Fruit fly (Drosophila melanogaster) whole organism, embryonic: ENCODE results near the gene mbm.

Source experiments
- B-H2 ChIP-seq: fragments of 200-800 bp; sonication (Bioruptor generic); optimal IDR thresholded peaks from 2 replicates; lab custom pipeline; 2018; ENCODE audit warnings: missing biosample characterization, mild to moderate bottlenecking, missing genetic modification characterization
- BtbVII ChIP-seq: fragments of 200-800 bp; sonication (Bioruptor generic); optimal IDR thresholded peaks from 3 replicates; lab custom pipeline; 2017; ENCODE audit warnings: missing biosample characterization, mild to moderate bottlenecking, missing genetic modification characterization
- C15 ChIP-seq: fragments of 200-800 bp; sonication (Bioruptor generic); IDR thresholded peaks from 3 replicates; pipeline ENCODE4 v1.3.6; 2022; ENCODE audit warnings: missing biosample characterization, missing genetic modification characterization
- CG10431 ChIP-seq: fragments of 200-800 bp; sonication (Bioruptor generic); optimal IDR thresholded peaks from 3 replicates; lab custom pipeline; 2018; ENCODE audit warnings: missing biosample characterization, mild to moderate bottlenecking, missing genetic modification characterization
- CG10462 ChIP-seq: fragments of 200-800 bp; sonication (Bioruptor generic); optimal IDR thresholded peaks from 2 replicates; lab custom pipeline; 2016; ENCODE audit warnings: missing biosample characterization, missing genetic modification characterization
- CG11398 ChIP-seq: fragments of 200-800 bp; sonication (Bioruptor generic); optimal IDR thresholded peaks from 2 replicates; lab custom pipeline; 2016; ENCODE audit warnings: missing biosample characterization, missing genetic modification characterization
- CG12104 ChIP-seq: fragments of 200-800 bp; sonication (Bioruptor generic); optimal IDR thresholded peaks from 3 replicates; lab custom pipeline; 2016; ENCODE audit warnings: missing biosample characterization, missing genetic modification characterization
- CG12155 ChIP-seq: fragments of 200-800 bp; sonication (Bioruptor generic); optimal IDR thresholded peaks from 3 replicates; lab custom pipeline; 2016; ENCODE audit warnings: missing biosample characterization, missing genetic modification characterization
- CG13296 ChIP-seq: fragments of 200-800 bp; sonication (Bioruptor generic); optimal IDR thresholded peaks from 3 replicates; lab custom pipeline; 2018; ENCODE audit warnings: missing biosample characterization, mild to moderate bottlenecking, missing genetic modification characterization
- CG13624 ChIP-seq: fragments of 200-800 bp; sonication (Bioruptor generic); optimal IDR thresholded peaks from 2 replicates; lab custom pipeline; 2016; ENCODE audit warnings: missing biosample characterization, missing genetic modification characterization
- CG13894 ChIP-seq: fragments of 200-800 bp; sonication (Bioruptor generic); optimal IDR thresholded peaks from 3 replicates; lab custom pipeline; 2018; ENCODE audit warnings: missing biosample characterization, mild to moderate bottlenecking, missing genetic modification characterization, moderate library complexity
- CG14014 ChIP-seq: fragments of 200-800 bp; sonication (Bioruptor generic); IDR thresholded peaks from 2 replicates; pipeline ENCODE4 v1.3.6; 2022; ENCODE audit warnings: missing biosample characterization, missing genetic modification characterization
- CG15479 ChIP-seq: fragments of 200-800 bp; sonication (Bioruptor generic); optimal IDR thresholded peaks from 3 replicates; lab custom pipeline; 2019; ENCODE audit warnings: missing biosample characterization, mild to moderate bottlenecking, missing genetic modification characterization, moderate library complexity
- CG15514 ChIP-seq: fragments of 200-800 bp; sonication (Bioruptor generic); optimal IDR thresholded peaks from 3 replicates; lab custom pipeline; 2017; ENCODE audit warnings: missing biosample characterization, missing genetic modification characterization, mild to moderate bottlenecking, moderate library complexity, missing genetic modification reagents
- CG17612 ChIP-seq: fragments of 200-800 bp; sonication (Bioruptor generic); IDR thresholded peaks from 2 replicates; pipeline ENCODE4 v1.3.6; 2022; ENCODE audit warnings: missing biosample characterization, missing genetic modification characterization
- CG18262 ChIP-seq: fragments of 200-800 bp; optimal IDR thresholded peaks from 3 replicates; lab custom pipeline; 2019; ENCODE audit warnings: missing biosample characterization, mild to moderate bottlenecking, missing genetic modification characterization, moderate library complexity
- CG32772 ChIP-seq: fragments of 200-800 bp; sonication (Bioruptor generic); IDR thresholded peaks from 2 replicates; pipeline ENCODE4 v1.3.6; 2022; ENCODE audit warnings: missing biosample characterization, missing genetic modification characterization
- CG34422 ChIP-seq: fragments of 200-800 bp; sonication (Bioruptor generic); IDR thresholded peaks from 3 replicates; pipeline ENCODE4 v1.3.6; 2022; ENCODE audit warnings: missing biosample characterization, missing genetic modification characterization
- CG3838 ChIP-seq: fragments of 200-800 bp; sonication (Bioruptor generic); optimal IDR thresholded peaks from 3 replicates; lab custom pipeline; 2016; ENCODE audit warnings: missing biosample characterization, missing genetic modification characterization
- CG4282 ChIP-seq: fragments of 200-800 bp; sonication (Bioruptor generic); optimal IDR thresholded peaks from 2 replicates; lab custom pipeline; 2016; ENCODE audit warnings: missing biosample characterization, missing genetic modification characterization
- CG7745 ChIP-seq: fragments of 200-800 bp; sonication (Bioruptor generic); optimal IDR thresholded peaks from 2 replicates; lab custom pipeline; 2018; ENCODE audit warnings: missing biosample characterization, mild to moderate bottlenecking, missing genetic modification characterization, moderate library complexity
- CG7786 ChIP-seq: fragments of 200-800 bp; sonication (Bioruptor generic); optimal IDR thresholded peaks from 2 replicates; lab custom pipeline; 2016; ENCODE audit warnings: missing biosample characterization, missing genetic modification characterization
- CG7963 ChIP-seq: fragments of 200-800 bp; sonication (Bioruptor generic); IDR thresholded peaks from 3 replicates; pipeline ENCODE4 v1.3.6; 2022; ENCODE audit warnings: missing biosample characterization, missing genetic modification characterization; ENCODE audit not compliant: partially characterized antibody
- CoRest ChIP-seq: fragments of 200-800 bp; sonication (Bioruptor generic); optimal IDR thresholded peaks from 3 replicates; lab custom pipeline; 2018; ENCODE audit warnings: missing biosample characterization, mild to moderate bottlenecking, missing genetic modification characterization, moderate library complexity
- CrebB ChIP-seq: fragments of 200-800 bp; sonication (Bioruptor generic); optimal IDR thresholded peaks from 3 replicates; lab custom pipeline; 2018; ENCODE audit warnings: missing biosample characterization, mild to moderate bottlenecking, missing genetic modification characterization
- Deaf1 ChIP-seq: fragments of 200-800 bp; optimal IDR thresholded peaks from 3 replicates; lab custom pipeline; 2019; ENCODE audit warnings: missing biosample characterization, mild to moderate bottlenecking, missing genetic modification characterization, moderate library complexity
- HHEX ChIP-seq: fragments of 200-800 bp; sonication (Bioruptor generic); optimal IDR thresholded peaks from 3 replicates; lab custom pipeline; 2017; ENCODE audit warnings: missing biosample characterization, mild to moderate bottlenecking, missing genetic modification characterization, missing genetic modification reagents
- HLHmδ ChIP-seq: fragments of 200-800 bp; sonication (Bioruptor generic); optimal IDR thresholded peaks from 2 replicates; lab custom pipeline; 2018; ENCODE audit warnings: missing biosample characterization, mild to moderate bottlenecking, missing genetic modification characterization, moderate library complexity
- Hmx ChIP-seq: fragments of 200-800 bp; sonication (Bioruptor generic); optimal IDR thresholded peaks from 2 replicates; lab custom pipeline; 2016; ENCODE audit warnings: missing biosample characterization, missing genetic modification characterization
- Hr3 ChIP-seq: fragments of 200-800 bp; sonication (Bioruptor generic); optimal IDR thresholded peaks from 3 replicates; lab custom pipeline; 2016; ENCODE audit warnings: missing biosample characterization, missing genetic modification characterization
- NC2α ChIP-seq: fragments of 200-800 bp; sonication (Bioruptor generic); optimal IDR thresholded peaks from 2 replicates; lab custom pipeline; 2016; ENCODE audit warnings: missing biosample characterization, missing genetic modification characterization
- abd-A ChIP-seq: fragments of 200-800 bp; sonication (Bioruptor generic); optimal IDR thresholded peaks from 3 replicates; lab custom pipeline; 2019; ENCODE audit warnings: missing biosample characterization, mild to moderate bottlenecking, missing genetic modification characterization, moderate library complexity
- bab2 ChIP-seq: fragments of 200-800 bp; sonication (Bioruptor generic); optimal IDR thresholded peaks from 2 replicates; lab custom pipeline; 2016; ENCODE audit warnings: missing biosample characterization, missing genetic modification characterization
- cato ChIP-seq: fragments of 200-800 bp; sonication (Bioruptor generic); optimal IDR thresholded peaks from 2 replicates; lab custom pipeline; 2016; ENCODE audit warnings: missing biosample characterization, missing genetic modification characterization, borderline replicate concordance
- cwo ChIP-seq: fragments of 200-800 bp; sonication (Bioruptor generic); optimal IDR thresholded peaks from 3 replicates; lab custom pipeline; 2017; ENCODE audit warnings: missing biosample characterization, missing genetic modification characterization, mild to moderate bottlenecking, moderate library complexity, missing genetic modification reagents
- dmrt99B ChIP-seq: fragments of 200-800 bp; sonication (Bioruptor generic); optimal IDR thresholded peaks from 2 replicates; lab custom pipeline; 2018; ENCODE audit warnings: missing biosample characterization, mild to moderate bottlenecking, missing genetic modification characterization, moderate library complexity
- en ChIP-seq: fragments of 200-800 bp; sonication (Bioruptor generic); optimal IDR thresholded peaks from 2 replicates; lab custom pipeline; 2016; ENCODE audit warnings: missing biosample characterization, missing genetic modification characterization
- kni ChIP-seq: fragments of 200-800 bp; sonication (Bioruptor generic); optimal IDR thresholded peaks from 3 replicates; lab custom pipeline; 2017; ENCODE audit warnings: mild to moderate bottlenecking, missing biosample characterization, missing genetic modification reagents, missing genetic modification characterization
- otp ChIP-seq: fragments of 200-800 bp; sonication (Bioruptor generic); IDR thresholded peaks from 3 replicates; pipeline ENCODE4, ENCODE4 v1.3.6; 2022; ENCODE audit warnings: missing biosample characterization, missing genetic modification characterization
- pfk ChIP-seq: fragments of 200-800 bp; sonication (Bioruptor generic); optimal IDR thresholded peaks from 2 replicates; lab custom pipeline; 2018; ENCODE audit warnings: missing biosample characterization, mild to moderate bottlenecking, missing genetic modification characterization, moderate library complexity
- pita ChIP-seq: fragments of 200-800 bp; sonication (Bioruptor generic); optimal IDR thresholded peaks from 2 replicates; lab custom pipeline; 2017; ENCODE audit warnings: missing biosample characterization, mild to moderate bottlenecking, missing genetic modification characterization
- prd ChIP-seq, 3 experiments: fragments of >200 bp in 2 of 3; fragments of 200-800 bp in 1 of 3; sonication (Bioruptor generic) in 1 of 3; optimal IDR thresholded peaks in 2 of 3; IDR thresholded peaks in 1 of 3; 2 replicates in 2 of 3; 3 replicates in 1 of 3; pipeline versions ENCODE4 v1.3.6 to Lab custom; 2017 to 2022; ENCODE audit warnings: missing biosample characterization in 1 of 3, missing genetic modification characterization in 1 of 3
- pzg ChIP-seq: fragments of 200-800 bp; sonication (Bioruptor generic); optimal IDR thresholded peaks from 3 replicates; lab custom pipeline; 2018; ENCODE audit warnings: missing biosample characterization, mild to moderate bottlenecking, missing genetic modification characterization, moderate library complexity
- sd ChIP-seq: fragments of 200-800 bp; sonication (Bioruptor generic); optimal IDR thresholded peaks from 3 replicates; lab custom pipeline; 2018; ENCODE audit warnings: missing biosample characterization, mild to moderate bottlenecking, missing genetic modification characterization, moderate library complexity
- sim ChIP-seq: fragments of 200-800 bp; sonication (Bioruptor generic); IDR thresholded peaks from 2 replicates; pipeline ENCODE4 v1.3.6; 2022; ENCODE audit warnings: missing biosample characterization, missing genetic modification characterization
- sna ChIP-seq: fragments of 200-800 bp; sonication (Bioruptor generic); IDR thresholded peaks from 2 replicates; pipeline ENCODE4 v1.3.6; 2022; ENCODE audit warnings: missing biosample characterization, missing genetic modification characterization; ENCODE audit not compliant: partially characterized antibody
- sug ChIP-seq: fragments of 200-800 bp; optimal IDR thresholded peaks from 2 replicates; lab custom pipeline; 2019; ENCODE audit warnings: missing biosample characterization, mild to moderate bottlenecking, missing genetic modification characterization, moderate library complexity
- tup ChIP-seq: fragments of 200-800 bp; sonication (Bioruptor generic); optimal IDR thresholded peaks from 2 replicates; lab custom pipeline; 2016; ENCODE audit warnings: missing biosample characterization, mild to moderate bottlenecking, missing genetic modification characterization, moderate library complexity
- zen2 ChIP-seq: fragments of 200-800 bp; sonication (Bioruptor generic); IDR thresholded peaks from 3 replicates; pipeline ENCODE4 v1.3.6; 2022; ENCODE audit warnings: missing biosample characterization, missing genetic modification characterization; ENCODE audit not compliant: partially characterized antibody

Gene mbm

dm6 chr2L:221939-222489, 51.5 kb downstream of the mbm start (continued):
- no peak for TF ChIP-seq prd (optimal IDR thresholded peaks at IDR 0.05; lab: Kevin White, UChicago)
- TF ChIP-seq prd (GFP tag; IDR thresholded peaks at IDR 0.05; lab: Robert Waterston, UW), result no peak
- TF ChIP-seq CG15479 (GFP tag; lab: Kevin White, UChicago), result peak; percentile 89
- TF ChIP-seq zen2 (GFP tag; lab: Robert Waterston, UW), result no peak; the same call in 2 of the 3 replicates
- no peak for TF ChIP-seq CG11398
- TF ChIP-seq NC2α (GFP tag; lab: Kevin White, UChicago), result peak; percentile 12
- no peak for TF ChIP-seq C15 (GFP tag; lab: Robert Waterston, UW)
- TF ChIP-seq CG34422 (GFP tag; lab: Robert Waterston, UW), result no peak
- TF ChIP-seq CG3838 (GFP tag; lab: Kevin White, UChicago), result no peak
- no peak for TF ChIP-seq CG4282 (GFP tag; lab: Kevin White, UChicago)
- TF ChIP-seq pfk (GFP tag; lab: Kevin White, UChicago), result peak; percentile 14
- no peak; the same call in 2 of the 3 replicates for TF ChIP-seq otp (GFP tag; lab: Robert Waterston, UW)
- TF ChIP-seq CG12155 (GFP tag; lab: Kevin White, UChicago), result peak; percentile 80
- TF ChIP-seq CG7786 (GFP tag; lab: Kevin White, UChicago), result no peak
- TF ChIP-seq sim (GFP tag; lab: Robert Waterston, UW), result no peak
- peak; percentile 27 for TF ChIP-seq sd
- no peak for TF ChIP-seq B-H2 (GFP tag; lab: Kevin White, UChicago)
- TF ChIP-seq sna (GFP tag; lab: Robert Waterston, UW), result peak; percentile 64; the same call in 1 of the 2 replicates
- no peak for TF ChIP-seq CrebB (tag; lab: Kevin White, UChicago)
- no peak for TF ChIP-seq tup (GFP tag; lab: Kevin White, UChicago)
- no peak for TF ChIP-seq CG13624 (GFP tag; lab: Kevin White, UChicago)
- peak; percentile 11 for TF ChIP-seq CG18262 (tag; lab: Kevin White, UChicago)
- no peak for TF ChIP-seq CG7745
- no peak for TF ChIP-seq dmrt99B (tag; lab: Kevin White, UChicago)
- TF ChIP-seq CG17612 (GFP tag; lab: Robert Waterston, UW), result no peak
- peak; percentile 98 for TF ChIP-seq kni (GFP tag; lab: Kevin White, UChicago)
- TF ChIP-seq Hr3 (GFP tag; lab: Kevin White, UChicago), result no peak
- TF ChIP-seq CG15514 (GFP tag; lab: Kevin White, UChicago), result no peak
- TF ChIP-seq abd-A (tag; lab: Kevin White, UChicago), result peak; percentile 93
- no peak for TF ChIP-seq CG12104 (GFP tag; lab: Kevin White, UChicago)
- no peak for TF ChIP-seq CG10431 (GFP tag; lab: Kevin White, UChicago)
- peak; percentile 22 for TF ChIP-seq sug (tag; lab: Kevin White, UChicago)
- TF ChIP-seq CG14014 (GFP tag; lab: Robert Waterston, UW), result no peak
- TF ChIP-seq cato, result no peak
- TF ChIP-seq HLHmδ (GFP tag; lab: Kevin White, UChicago), result peak; percentile 73
- TF ChIP-seq Hmx (GFP tag; lab: Kevin White, UChicago), result no peak
- no peak for TF ChIP-seq bab2 (GFP tag; lab: Kevin White, UChicago)
- peak; percentile 82 for TF ChIP-seq Deaf1 (tag; lab: Kevin White, UChicago)
- no peak for TF ChIP-seq CG10462
- peak; percentile 12 for TF ChIP-seq CG13296 (GFP tag; lab: Kevin White, UChicago)
- TF ChIP-seq HHEX (GFP tag; lab: Kevin White, UChicago), result no peak
- peak; percentile 1 for TF ChIP-seq en (GFP tag; lab: Kevin White, UChicago)
- TF ChIP-seq CG7963 (GFP tag; lab: Robert Waterston, UW), result no peak
- TF ChIP-seq BtbVII (GFP tag; lab: Kevin White, UChicago), result no peak
- no peak for TF ChIP-seq pzg (GFP tag; lab: Kevin White, UChicago)
- TF ChIP-seq CoRest (tag; lab: Kevin White, UChicago), result no peak
- no peak for TF ChIP-seq CG32772 (GFP tag; lab: Robert Waterston, UW)
- TF ChIP-seq cwo (GFP tag; lab: Kevin White, UChicago), result peak; percentile 18
- peak; percentile 12 for TF ChIP-seq CG13894 (tag; lab: Kevin White, UChicago)
- no peak for TF ChIP-seq pita
